Worm (Caenorhabditis elegans) whole organism, L1 larva: ENCODE results near the gene srbc-23.

Experiments
- C16A3.4 ChIP-seq: fragments of 150-350 bp; optimal IDR thresholded peaks from 2 replicates; lab custom pipeline; 2014; ENCODE audit warnings: missing biosample characterization, missing genetic modification characterization
- aha-1 ChIP-seq: fragments of 150-350 bp; optimal IDR thresholded peaks from 2 replicates; lab custom pipeline; 2014; ENCODE audit warnings: missing biosample characterization, missing genetic modification characterization
- aly-2 ChIP-seq: fragments of 150-350 bp; optimal IDR thresholded peaks from 2 replicates; lab custom pipeline; 2014; ENCODE audit warnings: missing biosample characterization, missing genetic modification characterization
- ama-1 ChIP-seq: fragments of 150-350 bp; optimal IDR thresholded peaks from 2 replicates; lab custom pipeline; 2014
- blmp-1 ChIP-seq: fragments of 150-350 bp; optimal IDR thresholded peaks from 2 replicates; lab custom pipeline; 2014; ENCODE audit warnings: missing biosample characterization, missing genetic modification characterization
- ceh-88 ChIP-seq: fragments of 200-800 bp; sonication (Bioruptor generic); IDR thresholded peaks from 2 replicates; pipeline ENCODE4 v1.3.6; 2022; ENCODE audit warnings: missing genetic modification characterization, missing compliant biosample characterization
- ceh-90 ChIP-seq: sonication (generic microtip); optimal IDR thresholded peaks from 2 replicates; lab custom pipeline; 2016; ENCODE audit warnings: missing genetic modification characterization, missing compliant biosample characterization
- dsc-1 ChIP-seq: sonication (generic microtip); optimal IDR thresholded peaks from 2 replicates; lab custom pipeline; 2016; ENCODE audit warnings: mild to moderate bottlenecking, missing genetic modification characterization, missing compliant biosample characterization
- efl-1 ChIP-seq, 4 experiments: fragments of 150-350 bp; optimal IDR thresholded peaks in 3 of 4; peaks in 1 of 4; 1 replicate in 1 of 4; 2 replicates in 3 of 4; lab custom pipeline; 2014; ENCODE audit warnings: missing biosample characterization in 2 of 4, missing genetic modification characterization in 2 of 4, missing genetic modification reagents in 2 of 4
- efl-3 ChIP-seq: fragments of 200-800 bp; sonication (Bioruptor generic); optimal IDR thresholded peaks from 2 replicates; lab custom pipeline; 2018; ENCODE audit warnings: mild to moderate bottlenecking, missing genetic modification characterization, missing compliant biosample characterization
- egl-13 ChIP-seq: sonication (generic microtip); optimal IDR thresholded peaks from 2 replicates; lab custom pipeline; 2016; ENCODE audit warnings: missing genotype, missing genetic modification reagents, missing genetic modification characterization, missing compliant biosample characterization
- elt-2 ChIP-seq: sonication (generic microtip); optimal IDR thresholded peaks from 2 replicates; lab custom pipeline; 2016; ENCODE audit warnings: missing genetic modification characterization, mild to moderate bottlenecking, inconsistent platforms, missing compliant biosample characterization, missing genetic modification reagents
- elt-3 ChIP-seq, 6 experiments: fragments of 150-350 bp in 1 of 6; sonication (generic microtip); optimal IDR thresholded peaks; 2 replicates each; lab custom pipeline; 2017 to 2018; ENCODE audit warnings: missing biosample characterization in 6 of 6, missing genetic modification characterization in 6 of 6, inconsistent platforms in 1 of 6
- fkh-10 ChIP-seq: sonication (generic microtip); optimal IDR thresholded peaks from 2 replicates; lab custom pipeline; 2017; ENCODE audit warnings: missing biosample characterization, missing genetic modification reagents, missing genetic modification characterization
- fkh-4 ChIP-seq: sonication (generic microtip); optimal IDR thresholded peaks from 2 replicates; lab custom pipeline; 2016; ENCODE audit warnings: missing compliant biosample characterization, missing genetic modification characterization, borderline replicate concordance
- fos-1 ChIP-seq: fragments of 150-350 bp; optimal IDR thresholded peaks from 2 replicates; lab custom pipeline; 2014; ENCODE audit warnings: missing biosample characterization, missing genetic modification characterization
- hlh-4 ChIP-seq: sonication (generic microtip); optimal IDR thresholded peaks from 2 replicates; lab custom pipeline; 2016; ENCODE audit warnings: mild to moderate bottlenecking, missing genetic modification characterization, missing compliant biosample characterization
- hpl-2 ChIP-seq: fragments of 150-350 bp; optimal IDR thresholded peaks from 2 replicates; lab custom pipeline; 2014; ENCODE audit warnings: missing biosample characterization, missing genetic modification reagents, missing genetic modification characterization
- isw-1 ChIP-seq: fragments of 200-800 bp; sonication (Bioruptor generic); IDR thresholded peaks from 2 replicates; pipeline ENCODE4 v1.3.6; 2022; ENCODE audit warnings: missing genetic modification characterization, missing compliant biosample characterization
- lin-13 ChIP-seq: fragments of 150-350 bp; optimal IDR thresholded peaks from 2 replicates; lab custom pipeline; 2014; ENCODE audit warnings: missing biosample characterization, missing genetic modification reagents, missing genetic modification characterization
- lin-14 ChIP-seq: fragments of 200-800 bp; sonication (Bioruptor generic); optimal IDR thresholded peaks from 2 replicates; lab custom pipeline; 2018; ENCODE audit warnings: mild to moderate bottlenecking, missing genetic modification characterization, moderate library complexity, missing compliant biosample characterization
- lin-35 ChIP-seq, 2 experiments: fragments of 150-350 bp; optimal IDR thresholded peaks; 2 replicates each; lab custom pipeline; 2014; ENCODE audit warnings: missing biosample characterization in 2 of 2, missing genetic modification characterization in 2 of 2, missing genetic modification reagents in 2 of 2
- lin-39 ChIP-seq: fragments of 150-350 bp; optimal IDR thresholded peaks from 2 replicates; lab custom pipeline; 2014; ENCODE audit warnings: missing biosample characterization, missing genetic modification reagents, missing genetic modification characterization
- lir-3 ChIP-seq: sonication (generic microtip); optimal IDR thresholded peaks from 2 replicates; lab custom pipeline; 2016; ENCODE audit warnings: mild to moderate bottlenecking, missing genetic modification characterization, moderate library complexity, missing compliant biosample characterization; ENCODE audit not compliant: poor library complexity
- lsy-2 ChIP-seq, 2 experiments: fragments of 150-350 bp; optimal IDR thresholded peaks; 2 replicates each; lab custom pipeline; 2014; ENCODE audit warnings: missing biosample characterization in 2 of 2, missing genetic modification characterization in 2 of 2
- mef-2 ChIP-seq: fragments of 150-350 bp; optimal IDR thresholded peaks from 2 replicates; lab custom pipeline; 2014; ENCODE audit warnings: missing biosample characterization, missing genetic modification characterization
- mep-1 ChIP-seq: fragments of 150-350 bp; optimal IDR thresholded peaks from 2 replicates; lab custom pipeline; 2014; ENCODE audit warnings: missing biosample characterization, missing genetic modification characterization
- nhr-11 ChIP-seq: fragments of 150-350 bp; optimal IDR thresholded peaks from 2 replicates; lab custom pipeline; 2014; ENCODE audit warnings: missing biosample characterization, missing genetic modification characterization
- nhr-19 ChIP-seq: fragments of 200-800 bp; sonication (Bioruptor generic); conservative IDR thresholded peaks from 2 replicates; pipeline ENCODE4 v1.3.6; 2022; ENCODE audit warnings: missing genetic modification characterization, missing compliant biosample characterization
- nhr-237 ChIP-seq: fragments of 150-350 bp; optimal IDR thresholded peaks from 2 replicates; lab custom pipeline; 2014; ENCODE audit warnings: missing biosample characterization, missing genetic modification characterization
- nhr-76 ChIP-seq: sonication (generic microtip); optimal IDR thresholded peaks from 2 replicates; lab custom pipeline; 2017; ENCODE audit warnings: missing biosample characterization, missing genetic modification characterization
- nhr-77 ChIP-seq: fragments of 150-350 bp; optimal IDR thresholded peaks from 2 replicates; lab custom pipeline; 2014; ENCODE audit warnings: missing biosample characterization, missing genetic modification characterization
- nhr-84 ChIP-seq: sonication (generic microtip); optimal IDR thresholded peaks from 2 replicates; lab custom pipeline; 2017; ENCODE audit warnings: missing biosample characterization, missing genetic modification characterization
- nhr-85 ChIP-seq: sonication (generic microtip); peaks from one replicate; lab custom pipeline; 2016; ENCODE audit warnings: missing genetic modification characterization, inconsistent platforms, missing compliant biosample characterization
- pag-3 ChIP-seq: sonication (generic microtip); optimal IDR thresholded peaks from 2 replicates; lab custom pipeline; 2017; ENCODE audit warnings: missing genetic modification characterization, mild to moderate bottlenecking, missing compliant biosample characterization, antibody characterized with exemption, borderline replicate concordance; ENCODE audit not compliant: insufficient read depth
- rnt-1 ChIP-seq: sonication (generic microtip); optimal IDR thresholded peaks from 2 replicates; lab custom pipeline; 2016; ENCODE audit warnings: mild to moderate bottlenecking, missing genetic modification characterization, moderate library complexity, missing compliant biosample characterization
- skn-1 ChIP-seq: fragments of 150-350 bp; optimal IDR thresholded peaks from 2 replicates; lab custom pipeline; 2014; ENCODE audit warnings: missing biosample characterization, missing genetic modification characterization
- snu-23 ChIP-seq: sonication (generic microtip); optimal IDR thresholded peaks from 2 replicates; lab custom pipeline; 2016; ENCODE audit warnings: missing genetic modification characterization, missing compliant biosample characterization
- sptf-1 ChIP-seq: fragments of 150-350 bp; optimal IDR thresholded peaks from 2 replicates; lab custom pipeline; 2014; ENCODE audit warnings: missing biosample characterization, missing genetic modification characterization
- swsn-7 ChIP-seq: sonication (generic microtip); optimal IDR thresholded peaks from 2 replicates; lab custom pipeline; 2016; ENCODE audit warnings: missing genetic modification characterization, missing compliant biosample characterization
- tbx-2 ChIP-seq: sonication (generic microtip); optimal IDR thresholded peaks from 2 replicates; lab custom pipeline; 2016; ENCODE audit warnings: missing genetic modification characterization, missing compliant biosample characterization
- unc-30 ChIP-seq: sonication (generic microtip); optimal IDR thresholded peaks from 2 replicates; lab custom pipeline; 2017; ENCODE audit warnings: missing biosample characterization, missing genetic modification characterization
- unc-62 ChIP-seq: fragments of 150-350 bp; optimal IDR thresholded peaks from 2 replicates; lab custom pipeline; 2014; ENCODE audit warnings: missing biosample characterization, missing genetic modification reagents, missing genetic modification characterization
- unc-98 ChIP-seq: fragments of 200-800 bp; sonication (Bioruptor generic); IDR thresholded peaks from 2 replicates; pipeline ENCODE4 v1.3.6; 2022; ENCODE audit warnings: missing genetic modification characterization, missing compliant biosample characterization
- xbp-1 ChIP-seq: sonication (generic microtip); optimal IDR thresholded peaks from 2 replicates; lab custom pipeline; 2016; ENCODE audit warnings: missing genetic modification characterization, missing compliant biosample characterization
- zag-1 ChIP-seq: fragments of 150-350 bp; optimal IDR thresholded peaks from 2 replicates; lab custom pipeline; 2014; ENCODE audit warnings: missing biosample characterization, missing genetic modification characterization
- ztf-11 ChIP-seq, 2 experiments: sonication (generic microtip); optimal IDR thresholded peaks; 2 replicates each; lab custom pipeline; 2016 to 2017; ENCODE audit warnings: missing genetic modification characterization in 2 of 2, missing biosample characterization in 1 of 2, missing compliant biosample characterization in 1 of 2
- ztf-4 ChIP-seq: fragments of 150-350 bp; optimal IDR thresholded peaks from 2 replicates; lab custom pipeline; 2014; ENCODE audit warnings: missing biosample characterization, missing genetic modification characterization

The srbc-23 gene

DNA sequence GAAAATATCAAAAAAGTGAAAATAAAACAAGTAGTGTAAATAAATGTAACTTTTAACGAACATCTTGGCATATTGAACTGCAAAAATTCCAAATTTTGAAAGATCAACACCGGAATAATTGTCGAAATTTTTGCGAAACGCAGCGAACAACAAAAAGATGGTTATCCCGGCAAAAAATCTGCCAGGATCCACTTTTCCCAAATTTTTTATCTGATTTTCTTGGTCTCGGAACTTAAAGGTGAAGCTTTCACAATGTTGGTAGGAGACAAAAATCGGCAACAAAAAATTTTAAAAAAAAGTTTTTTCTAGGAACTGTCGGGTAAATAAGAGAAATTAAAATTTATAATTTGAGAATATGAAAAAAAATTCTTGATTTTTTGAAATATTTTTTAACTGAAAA, 34.8 kb upstream of the srbc-23 start, which contains the start of gene bgnt-1.2:
Gene bgnt-1.2 (minus strand): TSS at position 101 of the 400 bp plus-strand sequence.
- no peak for TF ChIP-seq ztf-4
- no peak for TF ChIP-seq efl-1 (optimal IDR thresholded peaks at IDR 0.05; lab: Kevin White, UChicago)
- TF ChIP-seq efl-1 (GFP tag; optimal IDR thresholded peaks at IDR 0.05 in 1 of 2; lab: Kevin White, UChicago), result no peak
- TF ChIP-seq lin-39 (tag; lab: Kevin White, UChicago), result no peak
- no peak for TF ChIP-seq hlh-4 (tag; lab: Kevin White, UChicago)
- TF ChIP-seq lir-3 (tag; lab: Kevin White, UChicago), result no peak
- no peak for TF ChIP-seq fos-1 (tag; lab: Kevin White, UChicago)
- TF ChIP-seq skn-1, result no peak
- no peak for TF ChIP-seq ztf-11 (tag; optimal IDR thresholded peaks at IDR 0.05; lab: Kevin White, UChicago)
- TF ChIP-seq nhr-11 (tag; lab: Kevin White, UChicago), result no peak
- TF ChIP-seq C16A3.4, result no peak
- no peak for TF ChIP-seq zag-1 (tag; lab: Kevin White, UChicago)
- TF ChIP-seq hpl-2 (GFP tag; lab: Kevin White, UChicago), result no peak

DNA sequence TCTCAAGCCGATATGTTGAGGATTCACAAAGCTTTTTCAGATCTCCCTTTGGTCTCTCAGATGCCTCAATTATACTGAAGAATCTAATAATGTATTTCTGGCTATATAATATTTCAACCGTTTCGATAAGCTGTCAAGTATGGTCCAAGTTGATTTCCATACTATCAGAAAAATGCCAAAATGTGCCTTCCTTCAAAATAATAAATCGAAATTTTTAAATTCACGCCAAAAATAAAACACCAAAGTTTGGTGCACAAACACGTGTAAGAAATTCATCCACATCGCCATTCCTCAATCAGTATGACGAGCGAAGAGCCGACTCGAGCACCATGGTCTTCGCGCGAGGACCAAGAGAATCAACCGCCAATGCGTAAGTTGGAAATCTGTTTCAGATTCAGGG, 33.8 kb upstream of the srbc-23 start, which contains the start of gene F22F7.11:
Gene F22F7.11 (plus strand): TSS at position 301 of the 400 bp plus-strand sequence.
- no peak for TF ChIP-seq sptf-1 (tag; lab: Kevin White, UChicago)
- TF ChIP-seq unc-30 (tag; lab: Kevin White, UChicago), result no peak
- no peak for TF ChIP-seq aha-1 (tag; lab: Kevin White, UChicago)
- no peak for TF ChIP-seq nhr-85 (tag; lab: Kevin White, UChicago)
- TF ChIP-seq nhr-237 (tag; lab: Kevin White, UChicago), result no peak
- no peak for TF ChIP-seq efl-3
- TF ChIP-seq fkh-4 (tag; lab: Kevin White, UChicago), result no peak
- TF ChIP-seq xbp-1, result no peak
- no peak for TF ChIP-seq lsy-2 (tag; optimal IDR thresholded peaks at IDR 0.05; lab: Kevin White, UChicago)
- TF ChIP-seq ztf-11 (tag; optimal IDR thresholded peaks at IDR 0.05; lab: Kevin White, UChicago), result no peak
- no peak for TF ChIP-seq tbx-2 (tag; lab: Kevin White, UChicago)
- TF ChIP-seq mep-1 (tag; lab: Kevin White, UChicago), result no peak
- TF ChIP-seq isw-1 (GFP tag; lab: Robert Waterston, UW), result no peak
- TF ChIP-seq fkh-10 (GFP tag; lab: Kevin White, UChicago), result no peak

DNA sequence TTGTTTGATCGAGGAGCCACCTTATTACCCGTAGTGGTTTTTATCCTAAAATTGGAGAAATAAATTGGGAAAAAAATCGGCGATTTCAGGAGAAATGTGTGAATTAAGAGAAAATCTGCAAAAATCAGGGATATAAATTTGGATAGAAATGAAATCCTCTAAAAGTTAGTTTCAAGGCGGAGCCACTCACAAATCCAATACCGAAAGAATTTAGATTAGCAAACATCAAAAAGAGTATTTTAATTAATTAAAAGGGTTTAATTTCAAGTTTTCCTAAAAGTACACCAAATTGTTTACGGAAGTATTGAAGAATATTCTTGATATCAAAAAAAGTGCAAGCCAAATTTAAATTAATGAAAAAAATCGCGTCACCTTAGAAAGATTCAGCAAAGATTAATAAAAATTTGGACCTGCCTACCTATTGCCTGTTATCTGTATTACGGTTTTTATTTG, 31.4 kb upstream of the srbc-23 start, which contains the start of gene F22F7.8:
Gene F22F7.8 (minus strand): TSS at position 51 of the 453 bp plus-strand sequence.
- TF ChIP-seq dsc-1 (tag; lab: Kevin White, UChicago) (no peak), nhr-77 (tag; lab: Kevin White, UChicago) (no peak), fkh-10 (GFP tag; lab: Kevin White, UChicago) (no peak), egl-13 (tag; lab: Kevin White, UChicago) (no peak), ceh-88 (GFP tag; lab: Robert Waterston, UW) (no peak), lin-14 (GFP tag; lab: Kevin White, UChicago) (no peak), nhr-76 (no peak), unc-62 (no peak), nhr-19 (GFP tag; lab: Robert Waterston, UW) (no peak), lin-35 (GFP tag; optimal IDR thresholded peaks at IDR 0.05; lab: Kevin White, UChicago) (no peak), mef-2 (tag; lab: Kevin White, UChicago) (no peak)

DNA sequence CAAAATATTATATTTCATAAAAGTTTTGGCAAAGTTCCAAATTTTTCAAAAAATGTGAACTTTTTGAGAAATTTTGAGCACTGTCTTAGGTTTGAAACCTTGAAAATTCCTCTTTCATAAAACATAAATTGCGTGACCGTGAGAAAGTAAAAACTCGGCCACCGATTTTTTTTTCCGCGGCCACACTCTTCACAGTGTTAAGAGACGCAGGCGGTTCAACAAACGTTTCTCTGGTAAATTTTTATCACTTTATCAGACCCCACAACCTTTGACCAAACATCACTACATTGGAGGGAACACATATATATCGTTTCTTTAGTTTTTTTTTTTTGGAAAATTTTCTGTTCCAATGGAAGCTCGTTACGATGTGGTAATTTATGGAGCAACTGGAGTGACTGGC, 30.9 kb upstream of the srbc-23 start, which contains the start of gene F22F7.2:
Gene F22F7.2 (plus strand): TSS at position 266 of the 400 bp plus-strand sequence.
- TF ChIP-seq ama-1 (lab: Kevin White, UChicago), result no peak
- TF ChIP-seq nhr-84, result no peak
- TF ChIP-seq xbp-1, result no peak
- TF ChIP-seq elt-3 (tag; optimal IDR thresholded peaks at IDR 0.05; lab: Kevin White, UChicago), result peak in 1 of 6 experiments; percentile 37
- no peak for TF ChIP-seq swsn-7
- no peak for TF ChIP-seq nhr-19 (GFP tag; lab: Robert Waterston, UW)
- TF ChIP-seq aha-1 (tag; lab: Kevin White, UChicago), result no peak
- no peak for TF ChIP-seq ceh-90
- no peak for TF ChIP-seq aly-2 (tag; lab: Kevin White, UChicago)
- no peak for TF ChIP-seq isw-1 (GFP tag; lab: Robert Waterston, UW)
- no peak for TF ChIP-seq ztf-4
- TF ChIP-seq unc-98 (GFP tag; lab: Robert Waterston, UW), result no peak
- peak; percentile 9 for TF ChIP-seq blmp-1 (tag; lab: Kevin White, UChicago)
- no peak for TF ChIP-seq nhr-76
- TF ChIP-seq fkh-10 (GFP tag; lab: Kevin White, UChicago), result no peak
- no peak for TF ChIP-seq pag-3
- TF ChIP-seq snu-23 (GFP tag; lab: Kevin White, UChicago), result no peak
- TF ChIP-seq lin-13, result no peak
- TF ChIP-seq elt-2, result no peak
- TF ChIP-seq unc-62, result no peak
- peak; percentile 50 for TF ChIP-seq rnt-1 (tag; lab: Kevin White, UChicago)
- TF ChIP-seq egl-13 (tag; lab: Kevin White, UChicago), result no peak
